Worm (Caenorhabditis elegans): ENCODE measurements around the gene gcy-15.

gcy-15 gene

ce11 chrII:3237038-3237521 is 40.2 kb upstream of the gcy-15 start, which contains the start of the genes srz-67 and C17F4.11:
Gene srz-67, minus strand, starts transcription at chrII:3237138.
Gene C17F4.11, plus strand, starts transcription at chrII:3237471.
- no peak for TF ChIP-seq sptf-1 (tag; optimal IDR thresholded peaks at IDR 0.05)
- no peak for TF ChIP-seq efl-1 (optimal IDR thresholded peaks at IDR 0.05)
- TF ChIP-seq efl-1 (GFP tag; optimal IDR thresholded peaks at IDR 0.05 in 1 of 2): peak in 1 of 2 experiments; percentile 65
- TF ChIP-seq fos-1 (tag; optimal IDR thresholded peaks at IDR 0.05): no peak

ce11 chrII:3234725-3235124 is 37.9 kb upstream of the gcy-15 start, which contains the start of gene C17F4.8:
Gene C17F4.8, minus strand, starts transcription at chrII:3234825.
- TF ChIP-seq egl-27 (tag; optimal IDR thresholded peaks at IDR 0.05): no peak
- no peak for TF ChIP-seq zag-1 (tag; optimal IDR thresholded peaks at IDR 0.05)
- TF ChIP-seq lin-14 (GFP tag; optimal IDR thresholded peaks at IDR 0.05): no peak

ce11 chrII:3230422-3230821 is 33.6 kb upstream of the gcy-15 start, which contains the start of gene srh-297:
Gene srh-297, minus strand, starts transcription at chrII:3230522.
- TF ChIP-seq unc-86 (tag; optimal IDR thresholded peaks at IDR 0.05) (no peak), C04F5.9 (tag; optimal IDR thresholded peaks at IDR 0.05) (no peak), fkh-8 (tag; optimal IDR thresholded peaks at IDR 0.05) (no peak), ceh-8 (GFP tag; optimal IDR thresholded peaks at IDR 0.05) (no peak), grh-1 (GFP tag; IDR thresholded peaks at IDR 0.05) (no peak)

ce11 chrII:3225780-3226179 is 28.9 kb upstream of the gcy-15 start, which contains the start of gene ZC239.17:
Gene ZC239.17, minus strand, starts transcription at chrII:3225880.
- TF ChIP-seq lin-15B (tag; optimal IDR thresholded peaks at IDR 0.05) (no peak), ceh-82 (tag; optimal IDR thresholded peaks at IDR 0.05) (no peak), ztf-4 (tag; optimal IDR thresholded peaks at IDR 0.05) (no peak)

ce11 chrII:3225200-3225599 is 28.3 kb upstream of the gcy-15 start, which contains the start of gene ZC239.16:
Gene ZC239.16, minus strand, starts transcription at chrII:3225319.
- TF ChIP-seq unc-86 (tag; optimal IDR thresholded peaks at IDR 0.05): no peak
- TF ChIP-seq nhr-20 (tag; optimal IDR thresholded peaks at IDR 0.05): no peak
- TF ChIP-seq hlh-17 (GFP tag; optimal IDR thresholded peaks at IDR 0.05; ENCODE audit: borderline replicate concordance): no peak
- TF ChIP-seq elt-2 (tag; optimal IDR thresholded peaks at IDR 0.05): peak; percentile 44

ce11 chrII:3224631-3225030 is 27.8 kb upstream of the gcy-15 start, which contains the start of gene ZC239.15:
Gene ZC239.15, minus strand, starts transcription at chrII:3224731.
- no peak for TF ChIP-seq ztf-4 (tag; optimal IDR thresholded peaks at IDR 0.05)
- no peak for TF ChIP-seq mef-2 (tag; optimal IDR thresholded peaks at IDR 0.05)
- no peak for TF ChIP-seq dsc-1 (tag; optimal IDR thresholded peaks at IDR 0.05)
- no peak for TF ChIP-seq mep-1 (tag; optimal IDR thresholded peaks at IDR 0.05)
- no peak for TF ChIP-seq fkh-10 (GFP tag; optimal IDR thresholded peaks at IDR 0.05)
- no peak for TF ChIP-seq unc-30 (tag; optimal IDR thresholded peaks at IDR 0.05)
- TF ChIP-seq ceh-63 (GFP tag; optimal IDR thresholded peaks at IDR 0.05): no peak

ce11 chrII:3222686-3223085 is 25.8 kb upstream of the gcy-15 start, which contains the start of gene ZC239.13:
Gene ZC239.13, minus strand, starts transcription at chrII:3222839.
- TF ChIP-seq elt-2 (tag; optimal IDR thresholded peaks at IDR 0.05): peak; percentile 21
- no peak for TF ChIP-seq ztf-4 (tag; optimal IDR thresholded peaks at IDR 0.05)
- no peak for TF ChIP-seq ceh-82 (tag; optimal IDR thresholded peaks at IDR 0.05)
- no peak for TF ChIP-seq ets-5 (GFP tag; IDR thresholded peaks at IDR 0.05)

- TF ChIP-seq hpl-2 (GFP tag; optimal IDR thresholded peaks at IDR 0.05) (no peak), dsc-1 (tag; optimal IDR thresholded peaks at IDR 0.05) (no peak), pax-3 (tag; optimal IDR thresholded peaks at IDR 0.05) (no peak), pag-3 (tag; optimal IDR thresholded peaks at IDR 0.05; ENCODE audit: borderline replicate concordance, insufficient read depth) (no peak), aha-1 (tag; optimal IDR thresholded peaks at IDR 0.05) (no peak), sptf-1 (tag; optimal IDR thresholded peaks at IDR 0.05) (no peak), ztf-11 (tag; optimal IDR thresholded peaks at IDR 0.05) (no peak), nhr-90 (tag; optimal IDR thresholded peaks at IDR 0.05; ENCODE audit: poor library complexity) (no peak), swsn-7 (tag; optimal IDR thresholded peaks at IDR 0.05) (no peak), zag-1 (tag; optimal IDR thresholded peaks at IDR 0.05) (no peak), snpc-4 (tag; optimal IDR thresholded peaks at IDR 0.05) (no peak), sox-4 (tag; optimal IDR thresholded peaks at IDR 0.05) (no peak), C04F5.9 (tag; optimal IDR thresholded peaks at IDR 0.05) (no peak), nhr-20 (tag; optimal IDR thresholded peaks at IDR 0.05) (no peak), skn-1 (tag; optimal IDR thresholded peaks at IDR 0.05) (no peak), mdl-1 (tag; optimal IDR thresholded peaks at IDR 0.05) (no peak), unc-30 (tag; optimal IDR thresholded peaks at IDR 0.05) (no peak), tlp-1 (tag; optimal IDR thresholded peaks at IDR 0.05) (no peak), nhr-28 (tag; optimal IDR thresholded peaks at IDR 0.05) (no peak)
These were observed 24.9 kb upstream of the gcy-15 start, which contains the start of gene ZC239.14 for ce11 chrII:3221730-3222129. Gene ZC239.14, minus strand, starts transcription at chrII:3222034.

Data from whole organism, L1 larva.